Worm (Caenorhabditis elegans) whole organism, L4 larva: ENCODE measurements around the gene T08B6.4.

Source experiments
- D1046.2 ChIP-seq: fragments of 200-800 bp; sonication (Bioruptor generic); IDR thresholded peaks from 2 replicates; pipeline ENCODE4 v1.3.6; 2022; ENCODE audit warnings: missing genetic modification characterization, missing compliant biosample characterization
- F26F4.8 ChIP-seq: fragments of 200-800 bp; sonication (Bioruptor generic); conservative IDR thresholded peaks from 2 replicates; pipeline ENCODE4 v1.3.6; 2022; ENCODE audit warnings: missing genetic modification characterization, missing compliant biosample characterization
- ama-1 ChIP-seq: fragments of 150-350 bp; optimal IDR thresholded peaks from 2 replicates; lab custom pipeline; 2014; ENCODE audit warnings: inconsistent platforms, mixed read lengths
- dpl-1 ChIP-seq: fragments of 150-350 bp; optimal IDR thresholded peaks from 2 replicates; lab custom pipeline; 2014; ENCODE audit warnings: missing biosample characterization, missing genetic modification reagents, missing genetic modification characterization
- fos-1 ChIP-seq: fragments of 150-350 bp; optimal IDR thresholded peaks from 2 replicates; lab custom pipeline; 2014; ENCODE audit warnings: missing biosample characterization, missing genetic modification characterization
- lin-38 ChIP-seq: fragments of 200-800 bp; sonication (Bioruptor generic); IDR thresholded peaks from 2 replicates; pipeline ENCODE4 v1.3.6; 2022; ENCODE audit warnings: missing genetic modification reagents, missing genetic modification characterization, missing compliant biosample characterization
- skn-1 ChIP-seq: fragments of 150-350 bp; optimal IDR thresholded peaks from 2 replicates; lab custom pipeline; 2014; ENCODE audit warnings: missing biosample characterization, missing genetic modification characterization
- snpc-4 ChIP-seq: fragments of 150-350 bp; optimal IDR thresholded peaks from 2 replicates; lab custom pipeline; 2014; ENCODE audit warnings: missing biosample characterization, missing genetic modification characterization
- zag-1 ChIP-seq: fragments of 150-350 bp; optimal IDR thresholded peaks from 2 replicates; lab custom pipeline; 2014; ENCODE audit warnings: missing biosample characterization, missing genetic modification characterization
- ztf-11 ChIP-seq: fragments of 150-350 bp; optimal IDR thresholded peaks from 2 replicates; lab custom pipeline; 2014; ENCODE audit warnings: missing biosample characterization, missing genetic modification characterization

DNA sequence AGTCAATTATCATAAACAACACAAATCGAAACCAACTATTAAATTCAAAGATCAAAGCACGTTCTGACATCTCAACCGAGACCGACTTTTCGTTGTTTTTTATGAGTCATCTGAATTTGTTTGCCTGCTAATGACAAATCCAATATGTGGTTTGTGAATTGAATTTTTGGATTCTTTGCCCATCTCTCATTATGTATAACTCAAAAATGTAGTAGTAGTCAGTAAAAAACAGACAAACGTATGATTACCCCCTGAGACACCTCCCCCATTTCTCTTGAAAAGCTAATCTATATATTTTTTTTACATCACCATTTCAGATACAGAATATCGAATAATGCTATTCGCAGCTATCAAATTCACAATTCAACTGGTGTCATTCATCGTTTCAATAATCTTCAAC is 40.3 kb downstream of the T08B6.4 start, which contains the start of gene str-169:
- TF ChIP-seq D1046.2 (GFP tag; lab: Robert Waterston, UW) (no peak), skn-1 (no peak), zag-1 (tag; lab: Kevin White, UChicago) (no peak), ztf-11 (tag; lab: Kevin White, UChicago) (no peak), F26F4.8 (no peak), fos-1 (tag; lab: Kevin White, UChicago) (no peak), dpl-1 (GFP tag; lab: Kevin White, UChicago) (no peak), ama-1 (lab: Kevin White, UChicago) (no peak), snpc-4 (tag; lab: Kevin White, UChicago) (no peak), lin-38 (GFP tag; lab: Robert Waterston, UW) (no peak)
